Fruit fly (Drosophila melanogaster) whole organism, embryonic: ENCODE measurements around the gene rasp.

Experiments
- Atf6 ChIP-seq: fragments of 200-800 bp; sonication (Bioruptor generic); IDR thresholded peaks from 2 replicates; pipeline ENCODE4 v1.3.6; 2022; ENCODE audit warnings: missing biosample characterization, missing genetic modification characterization
- BEAF-32 ChIP-seq: fragments of 200-800 bp; sonication (Bioruptor generic); optimal IDR thresholded peaks from 3 replicates; lab custom pipeline; 2017; ENCODE audit warnings: missing biosample characterization, missing genetic modification characterization, mild to moderate bottlenecking, moderate library complexity, missing genetic modification reagents
- Blimp-1 ChIP-seq: fragments of 200-800 bp; sonication (Bioruptor generic); optimal IDR thresholded peaks from 3 replicates; lab custom pipeline; 2018; ENCODE audit warnings: missing biosample characterization, missing genetic modification characterization, mild to moderate bottlenecking, moderate library complexity, missing genetic modification reagents
- BtbVII ChIP-seq: fragments of 200-800 bp; sonication (Bioruptor generic); optimal IDR thresholded peaks from 3 replicates; lab custom pipeline; 2017; ENCODE audit warnings: missing biosample characterization, mild to moderate bottlenecking, missing genetic modification characterization
- CG11093 ChIP-seq: fragments of 200-800 bp; sonication (Bioruptor generic); IDR thresholded peaks from 3 replicates; pipeline ENCODE4 v1.3.6; 2022; ENCODE audit warnings: missing biosample characterization, missing genetic modification characterization
- CG11560 ChIP-seq: fragments of 200-800 bp; sonication (Bioruptor generic); IDR thresholded peaks from 3 replicates; pipeline ENCODE4 v1.3.6; 2022; ENCODE audit warnings: missing biosample characterization, missing genetic modification characterization
- CG12299 ChIP-seq: fragments of 200-800 bp; sonication (Bioruptor generic); optimal IDR thresholded peaks from 2 replicates; lab custom pipeline; 2018; ENCODE audit warnings: missing biosample characterization, mild to moderate bottlenecking, missing genetic modification characterization
- CG12942 ChIP-seq: fragments of 200-800 bp; sonication (Bioruptor generic); optimal IDR thresholded peaks from 3 replicates; lab custom pipeline; 2016; ENCODE audit warnings: missing biosample characterization, missing genetic modification characterization
- CG14050 ChIP-seq: fragments of 200-800 bp; sonication (Bioruptor generic); IDR thresholded peaks from 3 replicates; pipeline ENCODE4 v1.3.6; 2022; ENCODE audit warnings: missing biosample characterization, missing genetic modification characterization
- CG14710 ChIP-seq: fragments of 200-800 bp; sonication (Bioruptor generic); optimal IDR thresholded peaks from 3 replicates; lab custom pipeline; 2019; ENCODE audit warnings: missing biosample characterization, mild to moderate bottlenecking, missing genetic modification characterization, moderate library complexity
- CG1529 ChIP-seq: fragments of 200-800 bp; sonication (Bioruptor generic); optimal IDR thresholded peaks from 3 replicates; lab custom pipeline; 2018; ENCODE audit warnings: missing biosample characterization, missing genetic modification characterization
- CG15696 ChIP-seq: fragments of 200-800 bp; sonication (Bioruptor generic); optimal IDR thresholded peaks from 2 replicates; lab custom pipeline; 2019; ENCODE audit warnings: missing biosample characterization, mild to moderate bottlenecking, missing genetic modification characterization, moderate library complexity
- CG16815 ChIP-seq: fragments of 200-800 bp; sonication (Bioruptor generic); optimal IDR thresholded peaks from 3 replicates; lab custom pipeline; 2017; ENCODE audit warnings: missing biosample characterization, mild to moderate bottlenecking, missing genetic modification characterization
- CG17186 ChIP-seq: fragments of 200-800 bp; sonication (Bioruptor generic); optimal IDR thresholded peaks from 3 replicates; lab custom pipeline; 2017; ENCODE audit warnings: missing biosample characterization, missing genetic modification reagents, missing genetic modification characterization
- CG2202 ChIP-seq: fragments of 200-800 bp; sonication (Bioruptor generic); optimal IDR thresholded peaks from 2 replicates; lab custom pipeline; 2018; ENCODE audit warnings: missing biosample characterization, mild to moderate bottlenecking, missing genetic modification characterization
- CG2678 ChIP-seq: fragments of 200-800 bp; sonication (Bioruptor generic); optimal IDR thresholded peaks from 3 replicates; lab custom pipeline; 2019; ENCODE audit warnings: missing biosample characterization, mild to moderate bottlenecking, missing genetic modification characterization, moderate library complexity
- CG32767 ChIP-seq: fragments of 200-800 bp; sonication (Bioruptor generic); IDR thresholded peaks from 2 replicates; pipeline ENCODE4 v1.3.6; 2022; ENCODE audit warnings: missing biosample characterization, missing genetic modification characterization
- CG3838 ChIP-seq: fragments of 200-800 bp; sonication (Bioruptor generic); optimal IDR thresholded peaks from 3 replicates; lab custom pipeline; 2016; ENCODE audit warnings: missing biosample characterization, missing genetic modification characterization
- CG5180 ChIP-seq: fragments of 200-800 bp; sonication (Bioruptor generic); optimal IDR thresholded peaks from 3 replicates; lab custom pipeline; 2017; ENCODE audit warnings: missing biosample characterization, missing genetic modification characterization, mild to moderate bottlenecking, moderate library complexity, missing genetic modification reagents
- CG7839 ChIP-seq: fragments of 200-800 bp; sonication (Bioruptor generic); optimal IDR thresholded peaks from 3 replicates; lab custom pipeline; 2018; ENCODE audit warnings: missing biosample characterization, mild to moderate bottlenecking, missing genetic modification characterization, moderate library complexity
- CG9727 ChIP-seq: fragments of 200-800 bp; sonication (Bioruptor generic); optimal IDR thresholded peaks from 3 replicates; lab custom pipeline; 2017; ENCODE audit warnings: missing biosample characterization, mild to moderate bottlenecking, missing genetic modification characterization
- Camta ChIP-seq: fragments of 200-800 bp; sonication (Bioruptor generic); optimal IDR thresholded peaks from 2 replicates; lab custom pipeline; 2016; ENCODE audit warnings: missing biosample characterization, missing genetic modification characterization
- CoRest ChIP-seq: fragments of 200-800 bp; sonication (Bioruptor generic); optimal IDR thresholded peaks from 3 replicates; lab custom pipeline; 2018; ENCODE audit warnings: missing biosample characterization, mild to moderate bottlenecking, missing genetic modification characterization, moderate library complexity
- D19B ChIP-seq: fragments of 200-800 bp; sonication (Bioruptor generic); optimal IDR thresholded peaks from 2 replicates; lab custom pipeline; 2017; ENCODE audit warnings: missing biosample characterization, mild to moderate bottlenecking, missing genetic modification characterization
- Dll ChIP-seq: fragments of 200-800 bp; sonication (Bioruptor generic); IDR thresholded peaks from 4 replicates; pipeline ENCODE4 v1.3.6; 2022; ENCODE audit warnings: missing biosample characterization, missing genetic modification characterization; ENCODE audit not compliant: partially characterized antibody
- Doc2 ChIP-seq: fragments of 200-800 bp; sonication (Bioruptor generic); IDR thresholded peaks from 2 replicates; pipeline ENCODE4 v1.3.6; 2022; ENCODE audit warnings: missing biosample characterization, missing genetic modification characterization
- Doc3 ChIP-seq: fragments of 200-800 bp; sonication (Bioruptor generic); IDR thresholded peaks from 3 replicates; pipeline ENCODE4 v1.3.6; 2022; ENCODE audit warnings: missing biosample characterization, missing genetic modification characterization; ENCODE audit not compliant: partially characterized antibody
- Jarid2 ChIP-seq: fragments of 200-800 bp; sonication (Bioruptor generic); optimal IDR thresholded peaks from 3 replicates; lab custom pipeline; 2017; ENCODE audit warnings: mild to moderate bottlenecking, missing biosample characterization, missing genetic modification reagents, missing genetic modification characterization
- Mad ChIP-seq: fragments of 200-800 bp; sonication (Bioruptor generic); optimal IDR thresholded peaks from 2 replicates; lab custom pipeline; 2016; ENCODE audit warnings: missing biosample characterization, missing genetic modification characterization
- Mes4 ChIP-seq: fragments of 200-800 bp; sonication (Bioruptor generic); optimal IDR thresholded peaks from 2 replicates; lab custom pipeline; 2016; ENCODE audit warnings: missing biosample characterization, missing genetic modification characterization
- Nf-YA ChIP-seq: fragments of 200-800 bp; sonication (Bioruptor generic); IDR thresholded peaks from 2 replicates; pipeline ENCODE4 v1.3.6; 2022; ENCODE audit warnings: missing biosample characterization, missing genetic modification characterization
- Rx ChIP-seq: fragments of 200-800 bp; sonication (Bioruptor generic); IDR thresholded peaks from 2 replicates; pipeline ENCODE4 v1.3.6; 2022; ENCODE audit warnings: missing biosample characterization, missing genetic modification characterization
- Sin3A ChIP-seq: fragments of >200 bp; optimal IDR thresholded peaks from 2 replicates; lab custom pipeline; 2018
- Taf1 ChIP-seq: fragments of 200-800 bp; sonication (Bioruptor generic); IDR thresholded peaks from 2 replicates; pipeline ENCODE4 v1.3.6; 2022; ENCODE audit warnings: missing biosample characterization, missing genetic modification characterization
- cato ChIP-seq: fragments of 200-800 bp; sonication (Bioruptor generic); optimal IDR thresholded peaks from 2 replicates; lab custom pipeline; 2016; ENCODE audit warnings: missing biosample characterization, missing genetic modification characterization, borderline replicate concordance
- chif ChIP-seq, 2 experiments: fragments of 200-800 bp; sonication (Bioruptor generic); optimal IDR thresholded peaks; 3 replicates each; lab custom pipeline; 2016; ENCODE audit warnings: missing biosample characterization in 2 of 2, missing genetic modification characterization in 2 of 2
- ci ChIP-seq: fragments of 200-800 bp; sonication (Bioruptor generic); IDR thresholded peaks from 3 replicates; pipeline ENCODE4 v1.3.6; 2022; ENCODE audit warnings: missing biosample characterization, missing genetic modification characterization
- ems ChIP-seq: fragments of 200-800 bp; sonication (Bioruptor generic); optimal IDR thresholded peaks from 3 replicates; lab custom pipeline; 2016; ENCODE audit warnings: missing biosample characterization, missing genetic modification characterization
- eyg ChIP-seq: fragments of 200-800 bp; sonication (Bioruptor generic); optimal IDR thresholded peaks from 3 replicates; lab custom pipeline; 2016; ENCODE audit warnings: missing biosample characterization, missing genetic modification characterization
- fu2 ChIP-seq: fragments of 200-800 bp; sonication (Bioruptor generic); optimal IDR thresholded peaks from 2 replicates; lab custom pipeline; 2016; ENCODE audit warnings: missing biosample characterization, missing genetic modification characterization
- gt ChIP-seq: fragments of 200-800 bp; sonication (Bioruptor generic); IDR thresholded peaks from 2 replicates; pipeline ENCODE4 v1.3.6; 2022; ENCODE audit warnings: missing biosample characterization, missing genetic modification characterization
- hth ChIP-seq: fragments of >200 bp; optimal IDR thresholded peaks from 2 replicates; lab custom pipeline; 2017; ENCODE audit warnings: inconsistent platforms
- inv ChIP-seq: fragments of 200-800 bp; sonication (Bioruptor generic); IDR thresholded peaks from 2 replicates; pipeline ENCODE4 v1.3.6; 2022; ENCODE audit warnings: missing biosample characterization, missing genetic modification characterization; ENCODE audit not compliant: partially characterized antibody
- kni ChIP-seq: fragments of 200-800 bp; sonication (Bioruptor generic); optimal IDR thresholded peaks from 3 replicates; lab custom pipeline; 2017; ENCODE audit warnings: mild to moderate bottlenecking, missing biosample characterization, missing genetic modification reagents, missing genetic modification characterization
- pzg ChIP-seq: fragments of 200-800 bp; sonication (Bioruptor generic); optimal IDR thresholded peaks from 3 replicates; lab custom pipeline; 2018; ENCODE audit warnings: missing biosample characterization, mild to moderate bottlenecking, missing genetic modification characterization, moderate library complexity
- sens ChIP-seq: fragments of 200-800 bp; sonication (Bioruptor generic); peaks from one replicate; lab custom pipeline; 2016; ENCODE audit warnings: missing biosample characterization, missing genetic modification characterization
- sr ChIP-seq: fragments of 200-800 bp; sonication (Bioruptor generic); IDR thresholded peaks from 3 replicates; pipeline ENCODE4 v1.3.6; 2022; ENCODE audit warnings: missing biosample characterization, missing genetic modification characterization
- toy ChIP-seq: fragments of 200-800 bp; sonication (Bioruptor generic); IDR thresholded peaks from 2 replicates; pipeline ENCODE4 v1.3.6; 2022; ENCODE audit warnings: missing biosample characterization, missing genetic modification characterization
- vfl ChIP-seq: fragments of 200-800 bp; sonication (Bioruptor generic); optimal IDR thresholded peaks from 2 replicates; lab custom pipeline; 2016; ENCODE audit warnings: missing biosample characterization, missing genetic modification characterization
- vnd ChIP-seq: fragments of 200-800 bp; sonication (Bioruptor generic); IDR thresholded peaks from 3 replicates; pipeline ENCODE4 v1.3.6; 2022; ENCODE audit warnings: missing biosample characterization, missing genetic modification characterization; ENCODE audit not compliant: partially characterized antibody
- wdn ChIP-seq: fragments of 200-800 bp; sonication (Bioruptor generic); IDR thresholded peaks from 2 replicates; pipeline ENCODE4 v1.3.6; 2022; ENCODE audit warnings: missing biosample characterization, missing genetic modification characterization
- wor ChIP-seq: fragments of 200-800 bp; sonication (Bioruptor generic); IDR thresholded peaks from 2 replicates; pipeline ENCODE4 v1.3.6; 2022; ENCODE audit warnings: missing biosample characterization, missing genetic modification characterization

The rasp gene

dm6 chr3L:3197464-3197863 lies 35.5 kb downstream of the rasp start, which contains the start of gene CG14966 (continued):
- TF ChIP-seq Mes4 (no peak), CG11560 (tag; lab: Robert Waterston, UW) (0 out of 3 replicates have a peak, but pooled peaks have one; percentile 42), cato (GFP tag; lab: Kevin White, UChicago) (no peak), CG9727 (GFP tag; lab: Kevin White, UChicago) (no peak), Atf6 (GFP tag; lab: Robert Waterston, UW) (no peak), wor (GFP tag; lab: Robert Waterston, UW) (no peak), pzg (GFP tag; lab: Kevin White, UChicago) (peak; percentile 89), CG17186 (GFP tag; lab: Kevin White, UChicago) (no peak), vnd (GFP tag; lab: Robert Waterston, UW) (peak; percentile 75), Sin3A (peak; percentile 24), Mad (GFP tag; lab: Kevin White, UChicago) (peak; percentile 47), CG11093 (no peak), eyg (no peak), Blimp-1 (GFP tag; lab: Kevin White, UChicago) (no peak), CG3838 (GFP tag; lab: Kevin White, UChicago) (no peak), sens (GFP tag; lab: Kevin White, UChicago) (peak; percentile 88), Doc2 (GFP tag; lab: Robert Waterston, UW) (no peak), CG7839 (peak; percentile 23), D19B (GFP tag; lab: Kevin White, UChicago) (no peak), fu2 (GFP tag; lab: Kevin White, UChicago) (peak; percentile 33), inv (GFP tag; lab: Robert Waterston, UW) (peak; percentile 78), sr (GFP tag; lab: Robert Waterston, UW) (no peak), CG14710 (tag; lab: Kevin White, UChicago) (peak; percentile 57), CG1529 (GFP tag; lab: Kevin White, UChicago) (no peak), CG2202 (tag; lab: Kevin White, UChicago) (no peak), Taf1 (GFP tag; lab: Robert Waterston, UW) (no peak), ems (no peak), Nf-YA (no peak), BEAF-32 (GFP tag; lab: Kevin White, UChicago) (peak; percentile 90), CoRest (peak; percentile 45), CG15696 (no peak), toy (GFP tag; lab: Robert Waterston, UW) (no peak), CG16815 (no peak), Rx (GFP tag; lab: Robert Waterston, UW) (no peak), CG12299 (tag; lab: Kevin White, UChicago) (no peak), CG5180 (GFP tag; lab: Kevin White, UChicago) (no peak), Dll (GFP tag; lab: Robert Waterston, UW) (peak; percentile 91), chif (GFP tag; optimal IDR thresholded peaks at IDR 0.05; lab: Kevin White, UChicago) (peak in 1 of 2 experiments; percentile 11), wdn (GFP tag; lab: Robert Waterston, UW) (no peak), kni (peak; percentile 20), Camta (GFP tag; lab: Kevin White, UChicago) (peak; percentile 0), ci (peak; percentile 50; the same call in 1 of the 3 replicates), gt (GFP tag; lab: Robert Waterston, UW) (no peak), CG2678 (peak; percentile 4), CG32767 (GFP tag; lab: Robert Waterston, UW) (no peak), CG12942 (GFP tag; lab: Kevin White, UChicago) (no peak), Jarid2 (GFP tag; lab: Kevin White, UChicago) (no peak), vfl (GFP tag; lab: Kevin White, UChicago) (peak; percentile 28), Doc3 (GFP tag; lab: Robert Waterston, UW) (peak; percentile 89), hth (no peak), BtbVII (no peak), CG14050 (no peak)
